Fruit fly (Drosophila melanogaster) whole organism, pupa: ENCODE results near the gene Usp16-45.

ENCODE experiments used
- CG10348 ChIP-seq: fragments of 200-800 bp; sonication (Bioruptor generic); IDR thresholded peaks from 2 replicates; pipeline ENCODE4 v1.3.6; 2022; ENCODE audit warnings: missing biosample characterization, missing genetic modification characterization
- CG12605 ChIP-seq: fragments of 200-800 bp; sonication (Bioruptor generic); IDR thresholded peaks from 2 replicates; pipeline ENCODE4 v1.3.6; 2022; ENCODE audit warnings: missing biosample characterization, missing genetic modification characterization
- CG13204 ChIP-seq: fragments of 200-800 bp; sonication (Bioruptor generic); optimal IDR thresholded peaks from 2 replicates; lab custom pipeline; 2018; ENCODE audit warnings: missing biosample characterization, mild to moderate bottlenecking, missing genetic modification characterization, moderate library complexity
- CG14655 ChIP-seq: fragments of 200-800 bp; sonication (Bioruptor generic); optimal IDR thresholded peaks from 3 replicates; lab custom pipeline; 2017; ENCODE audit warnings: mild to moderate bottlenecking, missing biosample characterization, missing genetic modification reagents, missing genetic modification characterization
- CG32121 ChIP-seq: fragments of 200-800 bp; sonication (Bioruptor generic); IDR thresholded peaks from 2 replicates; pipeline ENCODE4 v1.3.6; 2022; ENCODE audit warnings: missing biosample characterization, missing genetic modification characterization
- CG4496 ChIP-seq: fragments of 200-800 bp; sonication (Bioruptor generic); IDR thresholded peaks from 3 replicates; pipeline ENCODE4 v1.3.6; 2022; ENCODE audit warnings: missing biosample characterization, missing genetic modification characterization
- CG8159 ChIP-seq: fragments of 200-800 bp; sonication (Bioruptor generic); optimal IDR thresholded peaks from 3 replicates; lab custom pipeline; 2018; ENCODE audit warnings: missing biosample characterization, mild to moderate bottlenecking, missing genetic modification characterization, moderate library complexity
- CG9948 ChIP-seq: fragments of 200-800 bp; sonication (Bioruptor generic); optimal IDR thresholded peaks from 2 replicates; lab custom pipeline; 2018; ENCODE audit warnings: missing biosample characterization, mild to moderate bottlenecking, missing genetic modification characterization, moderate library complexity
- Pif1A ChIP-seq: fragments of 200-800 bp; sonication (Bioruptor generic); optimal IDR thresholded peaks from 3 replicates; lab custom pipeline; 2016; ENCODE audit warnings: missing biosample characterization, missing genetic modification characterization
- Pif1B ChIP-seq: fragments of 200-800 bp; sonication (Bioruptor generic); optimal IDR thresholded peaks from 3 replicates; lab custom pipeline; 2016; ENCODE audit warnings: missing biosample characterization, missing genetic modification characterization
- Snoo ChIP-seq: fragments of 200-800 bp; sonication (Bioruptor generic); optimal IDR thresholded peaks from 3 replicates; lab custom pipeline; 2017; ENCODE audit warnings: missing biosample characterization, mild to moderate bottlenecking, missing genetic modification characterization, inconsistent platforms
- fd96Ca ChIP-seq: fragments of 200-800 bp; sonication (Bioruptor generic); IDR thresholded peaks from 3 replicates; pipeline ENCODE4 v1.3.6; 2022; ENCODE audit warnings: missing biosample characterization, missing genetic modification characterization

DNA sequence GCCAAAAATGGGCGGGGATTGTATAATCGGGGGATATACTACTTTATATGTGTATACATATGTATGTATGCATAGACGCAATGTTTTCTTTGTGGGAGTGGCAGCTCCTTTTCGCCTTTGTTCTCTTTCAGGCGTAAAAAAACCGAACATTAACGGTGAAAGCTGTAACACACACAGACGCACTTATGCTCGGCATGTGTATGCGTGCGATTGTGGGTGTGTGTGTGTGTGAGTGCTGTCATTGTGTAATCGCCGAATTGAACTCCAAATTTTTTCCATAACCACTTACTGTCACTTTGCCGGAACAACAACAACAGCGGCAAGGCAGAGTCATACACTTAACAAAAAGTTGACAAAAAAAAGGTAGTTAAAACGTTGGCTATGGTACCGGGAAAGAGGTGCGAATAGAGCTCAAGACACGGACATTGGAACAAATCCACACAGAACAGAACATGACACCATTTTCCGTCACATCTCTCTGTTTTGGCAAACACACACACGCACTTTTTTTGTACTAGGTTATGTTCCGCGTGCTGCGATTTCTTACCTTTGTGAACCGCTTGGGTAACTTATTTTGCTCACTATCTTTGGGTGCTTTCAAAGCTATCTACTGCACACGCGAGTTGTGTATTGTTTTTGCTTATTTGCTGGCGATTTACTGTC lies 1.3 kb upstream of the Usp16-45 start:
- TF ChIP-seq CG14655 (GFP tag; lab: Kevin White, UChicago), result no peak
- no peak for TF ChIP-seq CG12605 (GFP tag; lab: Robert Waterston, UW)
- TF ChIP-seq CG9948, result no peak
- TF ChIP-seq CG13204 (GFP tag; lab: Kevin White, UChicago), result no peak
- no peak for TF ChIP-seq Pif1B (GFP tag; lab: Kevin White, UChicago)
- TF ChIP-seq Snoo (tag; lab: Kevin White, UChicago), result no peak
- TF ChIP-seq CG4496 (GFP tag; lab: Robert Waterston, UW), result no peak
- no peak for TF ChIP-seq Pif1A
- TF ChIP-seq CG10348, result no peak
- no peak for TF ChIP-seq CG32121
- no peak for TF ChIP-seq CG8159 (tag; lab: Kevin White, UChicago)
- no peak for TF ChIP-seq fd96Ca (GFP tag; lab: Robert Waterston, UW)
